Fruit fly (Drosophila melanogaster): ENCODE measurements around the gene COX7AL2.

The COX7AL2 gene

DNA sequence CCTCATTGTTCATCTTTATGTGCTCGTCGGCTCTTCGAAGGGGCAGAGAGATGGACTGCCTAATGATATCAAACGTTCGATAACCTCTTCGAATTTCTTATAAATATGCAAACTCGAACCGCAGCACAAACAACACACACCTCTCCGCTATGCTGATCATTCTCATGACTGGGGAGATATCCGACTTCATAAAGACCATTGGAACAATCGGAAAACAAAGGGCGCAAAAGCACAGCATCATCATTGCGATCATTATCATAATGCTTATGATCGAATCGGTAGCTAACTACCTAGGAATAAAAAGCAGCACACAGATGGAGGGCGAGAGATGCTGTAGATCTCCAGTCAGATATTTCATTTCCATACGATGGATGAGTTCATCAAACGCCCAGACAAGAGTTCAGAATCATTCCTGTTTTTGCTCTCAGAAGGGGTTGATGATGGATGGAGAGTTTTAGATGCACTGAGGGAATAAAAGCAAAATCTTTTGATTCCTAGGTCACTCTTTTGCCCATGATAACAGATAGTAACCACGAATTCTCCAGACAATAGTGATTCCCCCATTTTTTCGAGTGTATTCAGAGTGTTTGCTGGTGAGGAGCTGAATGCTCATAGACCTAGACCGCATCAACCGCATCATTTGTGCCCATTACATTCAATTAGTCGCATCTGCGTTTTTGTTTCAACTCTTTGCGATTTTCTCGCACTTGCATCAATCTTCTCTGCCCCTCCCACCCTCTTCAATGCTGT lies 30.6 kb downstream of the COX7AL2 start:
- TF ChIP-seq EcR (GFP tag; optimal IDR thresholded peaks at IDR 0.05), result peak in 1 of 2 experiments; percentile 29
- TF ChIP-seq Dll (optimal IDR thresholded peaks at IDR 0.05), result no peak

DNA sequence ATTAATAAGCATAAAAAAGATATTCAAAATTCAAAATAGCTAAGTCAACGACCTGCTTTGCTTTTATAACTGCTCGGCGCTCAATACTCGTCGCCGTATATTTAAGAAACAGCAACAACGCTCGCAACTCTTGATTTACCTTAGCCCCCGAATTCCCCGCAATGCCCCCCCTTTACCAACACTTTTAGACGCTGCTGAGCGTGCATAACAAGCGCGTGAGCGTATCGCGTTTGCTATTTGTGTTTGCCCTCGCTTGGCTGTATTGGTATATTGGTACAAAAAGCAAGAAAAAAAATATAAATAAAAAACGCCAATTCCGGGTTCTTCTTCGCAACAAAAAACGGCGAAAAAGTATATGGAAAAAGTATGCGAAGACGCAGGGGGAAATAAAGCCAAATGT lies 31.8 kb downstream of the COX7AL2 start:
- no peak for TF ChIP-seq CG8478 (optimal IDR thresholded peaks at IDR 0.05)
- no peak for TF ChIP-seq Dll (optimal IDR thresholded peaks at IDR 0.05)
- TF ChIP-seq EcR (GFP tag; optimal IDR thresholded peaks at IDR 0.05), result peak in 1 of 2 experiments; percentile 31

DNA sequence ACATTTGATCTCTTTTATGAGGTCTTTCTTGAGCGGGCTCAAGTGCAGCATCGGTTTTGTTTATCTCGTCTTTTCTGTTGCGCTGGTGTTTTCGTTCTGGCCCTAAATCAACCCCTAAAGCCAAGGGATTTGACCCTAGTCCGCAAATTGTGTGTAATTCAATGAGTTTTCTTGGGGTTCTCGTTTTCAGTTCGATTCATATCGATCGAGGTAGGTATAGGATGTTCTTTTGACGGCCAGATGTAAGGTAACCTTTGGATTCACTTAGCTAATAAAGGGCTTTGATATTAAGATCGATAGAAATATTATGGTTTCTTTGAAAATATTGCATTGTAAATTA lies 32.5 kb downstream of the COX7AL2 start:
- TF ChIP-seq usp (GFP tag; optimal IDR thresholded peaks at IDR 0.05), result no peak
- TF ChIP-seq Dll (optimal IDR thresholded peaks at IDR 0.05), result no peak
- TF ChIP-seq pan (optimal IDR thresholded peaks at IDR 0.05), result no peak
- TF ChIP-seq psq (optimal IDR thresholded peaks at IDR 0.05), result no peak
- TF ChIP-seq CG8478 (optimal IDR thresholded peaks at IDR 0.05), result no peak
- TF ChIP-seq EcR (GFP tag; optimal IDR thresholded peaks at IDR 0.05), result no peak

DNA sequence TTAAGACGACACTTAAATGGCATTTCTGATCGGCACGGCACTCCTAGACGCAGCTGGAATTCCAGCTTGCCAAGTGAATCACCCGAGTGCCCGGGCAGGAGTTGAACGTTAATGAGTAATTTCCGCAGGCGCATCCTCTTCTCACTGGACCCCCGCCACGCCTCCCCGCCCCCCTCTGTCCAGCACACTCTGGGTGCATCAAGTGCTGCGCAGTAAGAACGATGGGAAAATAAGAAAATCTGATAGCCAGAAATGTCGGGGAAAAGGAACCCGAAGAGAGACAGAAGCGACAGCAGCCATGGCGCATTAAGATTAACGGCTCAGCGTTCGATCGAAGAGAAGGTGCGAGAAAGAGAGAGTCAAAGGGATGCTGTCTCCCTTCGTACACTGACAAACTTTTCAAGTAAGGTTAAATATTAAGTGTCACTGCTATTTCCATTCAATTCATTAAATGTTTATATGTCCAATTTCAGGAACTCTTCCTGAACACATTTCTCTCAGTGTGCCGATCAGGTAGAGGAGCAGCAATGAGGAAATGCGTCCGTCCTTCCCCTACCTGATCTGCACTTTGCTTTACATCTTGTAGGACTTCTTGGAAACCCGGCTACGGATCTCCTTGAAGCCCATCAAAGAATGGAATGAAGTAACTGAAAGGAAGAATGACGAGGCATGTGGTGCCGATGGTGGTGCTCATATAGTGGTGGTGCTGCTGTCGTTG lies 33.0 kb downstream of the COX7AL2 start:
- no peak for TF ChIP-seq usp (GFP tag; optimal IDR thresholded peaks at IDR 0.05)
- TF ChIP-seq pan (optimal IDR thresholded peaks at IDR 0.05), result no peak
- no peak for TF ChIP-seq CG8478 (optimal IDR thresholded peaks at IDR 0.05)
- TF ChIP-seq Dll (optimal IDR thresholded peaks at IDR 0.05), result no peak
- no peak for TF ChIP-seq psq (optimal IDR thresholded peaks at IDR 0.05)
- no peak for TF ChIP-seq EcR (GFP tag; optimal IDR thresholded peaks at IDR 0.05)

DNA sequence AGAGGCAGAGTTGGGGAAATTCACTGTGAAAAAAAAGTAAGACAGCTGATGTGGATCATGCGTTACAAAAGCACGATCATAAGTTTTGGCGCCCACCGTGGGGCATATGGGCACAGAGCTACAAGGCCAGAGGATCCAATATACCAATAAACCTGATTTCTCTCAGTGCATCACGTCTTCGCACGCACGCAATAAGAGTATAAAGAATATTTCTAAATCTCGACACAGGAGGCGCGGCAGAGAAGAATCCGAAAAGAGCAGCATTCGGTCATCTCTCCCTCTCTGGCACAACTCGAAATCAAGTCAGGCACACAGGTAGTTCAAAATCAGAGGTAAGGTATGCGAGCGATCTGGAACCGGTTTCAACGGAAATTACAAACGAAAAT lies 34.2 kb downstream of the COX7AL2 start:
- no peak for TF ChIP-seq psq (optimal IDR thresholded peaks at IDR 0.05)
- TF ChIP-seq EcR (GFP tag; optimal IDR thresholded peaks at IDR 0.05), result no peak
- TF ChIP-seq pan (optimal IDR thresholded peaks at IDR 0.05), result no peak
- TF ChIP-seq CG8478 (optimal IDR thresholded peaks at IDR 0.05), result no peak
- TF ChIP-seq Dll (optimal IDR thresholded peaks at IDR 0.05), result no peak
- TF ChIP-seq usp (GFP tag; optimal IDR thresholded peaks at IDR 0.05), result no peak

DNA sequence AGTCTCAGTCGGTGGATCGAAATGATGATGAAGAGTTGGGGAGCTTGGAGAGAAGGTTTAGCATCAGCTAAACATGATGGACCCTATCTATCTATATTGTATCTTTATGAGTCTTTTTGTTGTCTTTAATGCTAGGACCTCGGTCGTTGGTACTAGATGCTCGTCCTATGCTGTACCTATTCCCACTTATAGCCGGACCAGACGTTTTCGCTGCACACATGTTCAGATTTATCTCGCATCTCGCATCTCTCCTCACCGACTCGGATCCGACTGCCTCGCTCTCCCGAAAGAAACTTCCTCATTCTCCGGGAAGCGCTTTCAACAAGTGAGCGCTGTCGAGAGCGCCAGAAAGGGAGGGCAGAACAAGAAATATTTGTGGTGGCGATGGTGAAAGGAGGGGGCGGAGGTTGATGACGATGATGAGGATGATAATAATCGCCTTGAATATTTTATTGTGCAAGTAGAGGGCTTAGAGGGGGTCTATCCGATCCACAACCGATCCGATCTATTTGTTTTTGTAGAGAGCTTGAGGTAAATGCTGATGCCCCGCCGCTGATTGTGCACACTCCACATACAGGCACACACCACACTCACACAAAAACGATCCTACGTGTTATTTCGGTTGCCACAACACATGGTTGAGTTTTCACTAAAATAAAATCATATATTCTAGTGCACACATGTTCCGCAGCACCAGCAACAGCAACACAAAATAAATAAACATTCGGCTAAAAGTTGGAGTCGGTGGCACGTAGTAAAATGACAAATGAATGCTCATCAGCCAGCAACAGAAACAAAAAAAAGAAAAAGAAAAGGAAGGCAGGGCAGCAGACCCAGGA lies 34.8 kb downstream of the COX7AL2 start:
- no peak for TF ChIP-seq usp (GFP tag; optimal IDR thresholded peaks at IDR 0.05)
- TF ChIP-seq pan (optimal IDR thresholded peaks at IDR 0.05), result no peak
- no peak for TF ChIP-seq psq (optimal IDR thresholded peaks at IDR 0.05)
- no peak for TF ChIP-seq CG8478 (optimal IDR thresholded peaks at IDR 0.05)
- no peak for TF ChIP-seq Dll (optimal IDR thresholded peaks at IDR 0.05)
- TF ChIP-seq EcR (GFP tag; optimal IDR thresholded peaks at IDR 0.05), result no peak

DNA sequence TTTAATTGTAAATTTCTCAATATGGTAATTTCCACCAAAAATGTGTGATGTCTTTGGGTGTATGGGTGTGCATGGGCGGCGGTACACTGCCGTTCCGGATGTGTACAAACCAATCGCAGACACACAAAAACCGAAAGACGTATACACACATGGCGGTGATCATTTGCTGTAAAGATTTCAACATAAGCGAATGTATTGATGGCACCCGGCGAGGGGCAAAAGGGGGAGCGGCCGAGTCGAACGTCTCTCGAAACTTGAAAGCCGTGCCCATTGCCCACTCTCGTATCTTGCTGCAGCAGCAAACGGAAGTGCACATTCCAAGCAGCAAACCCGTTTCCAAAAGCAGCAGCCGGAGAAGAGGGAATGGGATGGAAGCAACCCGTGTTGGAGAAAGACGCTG lies 35.4 kb downstream of the COX7AL2 start:
- no peak for TF ChIP-seq Dll (optimal IDR thresholded peaks at IDR 0.05)
- no peak for TF ChIP-seq pan (optimal IDR thresholded peaks at IDR 0.05)
- TF ChIP-seq psq (optimal IDR thresholded peaks at IDR 0.05), result no peak
- TF ChIP-seq EcR (GFP tag; optimal IDR thresholded peaks at IDR 0.05), result no peak
- TF ChIP-seq usp (GFP tag; optimal IDR thresholded peaks at IDR 0.05), result no peak
- TF ChIP-seq CG8478 (optimal IDR thresholded peaks at IDR 0.05), result no peak

DNA sequence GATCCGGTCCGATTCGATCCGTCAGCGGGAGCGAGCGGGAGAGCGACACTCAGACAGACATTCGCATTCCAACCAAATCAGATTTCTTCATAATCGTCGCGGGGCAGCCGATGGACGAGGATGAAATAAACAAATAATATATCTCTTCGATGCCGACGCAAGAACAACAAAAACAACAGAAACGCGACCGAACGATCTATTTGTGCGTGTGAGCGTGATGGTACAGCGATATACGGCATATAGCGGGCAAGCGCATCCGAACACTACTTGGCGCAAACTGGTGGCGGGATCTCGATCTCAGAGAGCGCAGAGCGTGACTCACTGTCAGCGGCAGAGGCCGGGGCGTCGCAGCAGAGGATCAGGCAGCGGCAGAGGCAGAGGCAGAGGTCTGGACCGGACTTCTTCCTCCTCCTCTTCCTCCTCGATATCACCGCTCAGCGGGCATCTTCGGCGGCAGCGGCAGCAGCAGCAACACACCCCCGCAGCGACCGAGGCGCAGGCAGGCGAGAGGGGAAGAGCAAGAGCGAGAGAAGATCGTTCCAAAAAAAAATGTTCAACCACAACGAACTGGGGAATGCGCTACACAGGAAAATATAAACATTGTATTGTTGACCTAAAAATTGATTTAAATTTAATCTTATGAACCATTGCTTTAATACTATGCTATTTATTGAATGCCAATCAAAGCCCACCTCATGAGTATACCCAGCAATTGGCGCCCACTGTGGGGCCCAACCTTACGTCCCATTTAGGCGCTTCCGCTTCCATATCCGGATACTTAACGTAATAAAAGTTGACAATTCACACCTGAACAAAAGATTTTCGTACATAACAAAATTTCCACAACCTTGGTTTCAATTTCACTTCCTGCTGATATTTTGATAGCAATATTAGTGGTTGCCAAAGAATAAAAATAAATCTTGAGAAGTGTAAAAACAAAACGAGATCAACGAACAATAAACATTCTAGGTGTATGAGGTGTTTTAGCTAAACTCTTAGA lies 36.2 kb downstream of the COX7AL2 start:
- TF ChIP-seq usp (GFP tag; optimal IDR thresholded peaks at IDR 0.05) (no peak), pan (optimal IDR thresholded peaks at IDR 0.05) (no peak), Dll (optimal IDR thresholded peaks at IDR 0.05) (peak; percentile 83)

DNA sequence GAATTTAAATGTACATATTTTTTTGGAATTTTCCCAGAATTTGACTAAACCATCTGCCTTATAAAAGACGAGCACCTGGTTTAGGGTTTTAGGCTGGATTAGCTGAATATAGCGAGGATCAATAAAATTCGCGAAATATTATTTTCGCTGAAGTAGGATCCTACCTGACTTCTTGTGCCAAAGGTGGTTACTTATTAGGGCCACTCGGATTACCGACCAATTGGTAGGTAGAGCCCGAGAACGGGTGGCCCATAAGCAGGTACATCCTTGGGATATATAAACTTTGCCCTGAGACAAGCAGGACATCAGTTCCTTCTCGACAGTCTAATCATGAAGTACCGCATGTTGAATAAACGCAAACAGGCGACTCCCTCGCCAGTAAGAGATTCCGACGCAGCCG lies 42.3 kb downstream of the COX7AL2 start, which contains the start of gene CG15382:
Gene CG15382, plus strand, starts transcription at position 301 of the 400 bp plus-strand sequence.
- TF ChIP-seq usp (GFP tag; optimal IDR thresholded peaks at IDR 0.05) (no peak), pan (optimal IDR thresholded peaks at IDR 0.05) (no peak), EcR (GFP tag; optimal IDR thresholded peaks at IDR 0.05) (no peak), psq (optimal IDR thresholded peaks at IDR 0.05) (no peak), Dll (optimal IDR thresholded peaks at IDR 0.05) (no peak), CG8478 (optimal IDR thresholded peaks at IDR 0.05) (no peak)

DNA sequence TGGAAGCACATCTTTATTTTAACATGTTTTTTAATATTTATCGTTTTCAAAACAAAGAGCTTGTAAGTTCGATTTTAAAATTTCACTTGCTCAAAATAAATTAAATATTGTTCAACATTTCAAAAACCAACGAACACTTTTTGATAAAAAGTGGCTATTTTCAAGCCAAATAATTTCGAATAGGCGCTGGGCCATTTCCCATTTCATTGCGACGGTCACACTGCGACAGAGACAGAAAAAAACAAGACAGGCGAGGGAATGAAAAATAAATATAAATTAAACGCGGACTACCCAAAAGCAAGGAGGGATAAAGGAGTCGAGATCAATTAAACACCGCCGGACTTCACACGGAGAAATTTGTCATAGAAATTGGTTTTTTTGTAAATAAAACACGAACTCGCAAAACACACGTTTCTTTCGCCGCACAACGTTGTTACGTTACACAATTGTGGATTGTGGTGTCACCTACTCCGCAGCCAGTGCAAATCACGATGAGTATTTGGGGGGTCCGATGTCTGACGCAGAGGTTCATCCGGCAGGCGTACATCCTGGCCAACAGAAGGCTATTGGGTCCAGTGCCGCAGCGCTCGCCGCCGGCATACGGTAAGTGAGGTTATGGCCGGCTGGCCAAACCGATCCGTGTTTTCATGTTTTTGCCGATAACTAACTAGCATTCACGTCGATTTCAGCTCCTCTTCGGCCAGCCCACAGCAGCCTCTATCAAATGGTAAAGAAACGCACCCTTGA lies 46.0 kb downstream of the COX7AL2 start, which contains the start of gene AIF:
Gene AIF, plus strand, starts transcription at position 211 of the 747 bp plus-strand sequence.
- TF ChIP-seq usp (GFP tag; optimal IDR thresholded peaks at IDR 0.05), result no peak
- TF ChIP-seq Dll (optimal IDR thresholded peaks at IDR 0.05), result no peak
- TF ChIP-seq CG8478 (optimal IDR thresholded peaks at IDR 0.05), result no peak
- no peak for TF ChIP-seq psq (optimal IDR thresholded peaks at IDR 0.05)
- TF ChIP-seq pan (optimal IDR thresholded peaks at IDR 0.05), result no peak
- no peak for TF ChIP-seq EcR (GFP tag; optimal IDR thresholded peaks at IDR 0.05)
